Fruit fly (Drosophila melanogaster) whole organism, embryonic: Measurements from ENCODE around the gene CG13008.
A peak's percentile ranks its signal among the peaks of the same experiment; 100 is the strongest.

ENCODE experiments used
- B-H2 ChIP-seq: fragments of 200-800 bp; sonication (Bioruptor generic); optimal IDR thresholded peaks from 2 replicates; lab custom pipeline; 2018; ENCODE audit warnings: missing biosample characterization, mild to moderate bottlenecking, missing genetic modification characterization
- CG11456 ChIP-seq: fragments of 200-800 bp; sonication (Bioruptor generic); IDR thresholded peaks from 3 replicates; pipeline ENCODE4 v1.3.6; 2022; ENCODE audit warnings: missing biosample characterization, missing genetic modification characterization
- CG14860 ChIP-seq: fragments of 200-800 bp; sonication (Bioruptor generic); IDR thresholded peaks from 3 replicates; pipeline ENCODE4 v1.3.6; 2022; ENCODE audit warnings: missing biosample characterization, missing genetic modification characterization; ENCODE audit not compliant: partially characterized antibody
- CG15011 ChIP-seq: fragments of 200-800 bp; sonication (Bioruptor generic); optimal IDR thresholded peaks from 3 replicates; lab custom pipeline; 2018; ENCODE audit warnings: missing biosample characterization, mild to moderate bottlenecking, missing genetic modification characterization
- CG15514 ChIP-seq: fragments of 200-800 bp; sonication (Bioruptor generic); optimal IDR thresholded peaks from 3 replicates; lab custom pipeline; 2017; ENCODE audit warnings: missing biosample characterization, missing genetic modification characterization, mild to moderate bottlenecking, moderate library complexity, missing genetic modification reagents
- CG1603 ChIP-seq: fragments of 200-800 bp; sonication (Bioruptor generic); optimal IDR thresholded peaks from 2 replicates; lab custom pipeline; 2019; ENCODE audit warnings: missing biosample characterization, mild to moderate bottlenecking, missing genetic modification characterization, moderate library complexity
- CG17359 ChIP-seq: fragments of 200-800 bp; sonication (Bioruptor generic); optimal IDR thresholded peaks from 3 replicates; lab custom pipeline; 2018; ENCODE audit warnings: missing biosample characterization, mild to moderate bottlenecking, missing genetic modification characterization, moderate library complexity
- CG1832 ChIP-seq: fragments of 200-800 bp; sonication (Bioruptor generic); optimal IDR thresholded peaks from 2 replicates; lab custom pipeline; 2017; ENCODE audit warnings: missing biosample characterization, mild to moderate bottlenecking, missing genetic modification characterization, inconsistent platforms
- CG2116 ChIP-seq: fragments of 200-800 bp; sonication (Bioruptor generic); optimal IDR thresholded peaks from 3 replicates; lab custom pipeline; 2018; ENCODE audit warnings: missing biosample characterization, mild to moderate bottlenecking, missing genetic modification characterization
- CG31365 ChIP-seq: fragments of 200-800 bp; sonication (Bioruptor generic); optimal IDR thresholded peaks from 2 replicates; lab custom pipeline; 2018; ENCODE audit warnings: missing biosample characterization, mild to moderate bottlenecking, missing genetic modification characterization
- CG4328 ChIP-seq: fragments of 200-800 bp; sonication (Bioruptor generic); optimal IDR thresholded peaks from 3 replicates; lab custom pipeline; 2017; ENCODE audit warnings: missing biosample characterization, missing genetic modification reagents, missing genetic modification characterization
- CG4360 ChIP-seq: fragments of 200-800 bp; sonication (Bioruptor generic); IDR thresholded peaks from 2 replicates; pipeline ENCODE4 v1.3.6; 2022; ENCODE audit warnings: missing biosample characterization, missing genetic modification characterization
- CG4424 ChIP-seq: fragments of 200-800 bp; sonication (Bioruptor generic); optimal IDR thresholded peaks from 3 replicates; lab custom pipeline; 2016; ENCODE audit warnings: missing biosample characterization, missing genetic modification characterization
- CG7372 ChIP-seq: fragments of 200-800 bp; sonication (Bioruptor generic); IDR thresholded peaks from 2 replicates; pipeline ENCODE4 v1.3.6; 2022; ENCODE audit warnings: missing biosample characterization, missing genetic modification characterization
- CG9817 ChIP-seq: fragments of 200-800 bp; sonication (Bioruptor generic); optimal IDR thresholded peaks from 2 replicates; lab custom pipeline; 2018; ENCODE audit warnings: missing biosample characterization, mild to moderate bottlenecking, missing genetic modification characterization, moderate library complexity
- H2.0 ChIP-seq: fragments of 200-800 bp; sonication (Bioruptor generic); IDR thresholded peaks from 2 replicates; pipeline ENCODE4 v1.3.6; 2022; ENCODE audit warnings: missing biosample characterization, missing genetic modification characterization
- Hmr ChIP-seq: fragments of 200-800 bp; sonication (Bioruptor generic); optimal IDR thresholded peaks from 3 replicates; lab custom pipeline; 2017; ENCODE audit warnings: mild to moderate bottlenecking, missing biosample characterization, missing genetic modification reagents, missing genetic modification characterization
- Hsf ChIP-seq: fragments of 200-800 bp; sonication (Bioruptor generic); optimal IDR thresholded peaks from 3 replicates; lab custom pipeline; 2016; ENCODE audit warnings: missing biosample characterization, missing genetic modification characterization
- MTF-1 ChIP-seq: fragments of 200-800 bp; sonication (Bioruptor generic); optimal IDR thresholded peaks from 2 replicates; lab custom pipeline; 2018; ENCODE audit warnings: missing biosample characterization, mild to moderate bottlenecking, missing genetic modification characterization, borderline replicate concordance
- Oli ChIP-seq: fragments of 200-800 bp; sonication (Bioruptor generic); optimal IDR thresholded peaks from 2 replicates; lab custom pipeline; 2018; ENCODE audit warnings: missing biosample characterization, mild to moderate bottlenecking, missing genetic modification characterization, moderate library complexity
- Sox102F ChIP-seq: fragments of 200-800 bp; sonication (Bioruptor generic); optimal IDR thresholded peaks from 2 replicates; lab custom pipeline; 2018; ENCODE audit warnings: missing biosample characterization, mild to moderate bottlenecking, missing genetic modification characterization, moderate library complexity
- Trl ChIP-seq, 3 experiments: fragments of >200 bp in 2 of 3; fragments of 200-800 bp in 1 of 3; sonication (Bioruptor generic) in 1 of 3; optimal IDR thresholded peaks; 2 replicates in 1 of 3; 3 replicates in 2 of 3; lab custom pipeline; 2016 to 2017; ENCODE audit warnings: missing biosample characterization in 1 of 3, missing genetic modification characterization in 1 of 3
- Usf ChIP-seq: fragments of 200-800 bp; sonication (Bioruptor generic); optimal IDR thresholded peaks from 2 replicates; lab custom pipeline; 2017; ENCODE audit warnings: missing genotype, missing biosample characterization, missing genetic modification characterization
- Vsx1 ChIP-seq: fragments of 200-800 bp; sonication (Bioruptor generic); optimal IDR thresholded peaks from 2 replicates; lab custom pipeline; 2017; ENCODE audit warnings: missing biosample characterization, mild to moderate bottlenecking, missing genetic modification characterization, missing genetic modification reagents
- Xbp1 ChIP-seq: fragments of 200-800 bp; sonication (Bioruptor generic); optimal IDR thresholded peaks from 3 replicates; lab custom pipeline; 2016; ENCODE audit warnings: missing biosample characterization, mild to moderate bottlenecking, missing genetic modification characterization
- cad ChIP-seq: fragments of >200 bp; optimal IDR thresholded peaks from 2 replicates; lab custom pipeline; 2017; ENCODE audit warnings: missing biosample characterization, missing genetic modification characterization
- chif ChIP-seq, 2 experiments: fragments of 200-800 bp; sonication (Bioruptor generic); optimal IDR thresholded peaks; 3 replicates each; lab custom pipeline; 2016; ENCODE audit warnings: missing biosample characterization in 2 of 2, missing genetic modification characterization in 2 of 2
- cwo ChIP-seq: fragments of 200-800 bp; sonication (Bioruptor generic); optimal IDR thresholded peaks from 3 replicates; lab custom pipeline; 2017; ENCODE audit warnings: missing biosample characterization, missing genetic modification characterization, mild to moderate bottlenecking, moderate library complexity, missing genetic modification reagents
- fd64A ChIP-seq: fragments of 200-800 bp; sonication (Bioruptor generic); optimal IDR thresholded peaks from 3 replicates; lab custom pipeline; 2018; ENCODE audit warnings: missing biosample characterization, mild to moderate bottlenecking, missing genetic modification characterization
- gce ChIP-seq: fragments of 200-800 bp; sonication (Bioruptor generic); IDR thresholded peaks from 3 replicates; pipeline ENCODE4 v1.3.6; 2022; ENCODE audit warnings: missing biosample characterization, missing genetic modification characterization
- grau ChIP-seq: fragments of 200-800 bp; optimal IDR thresholded peaks from 3 replicates; lab custom pipeline; 2019; ENCODE audit warnings: missing biosample characterization, mild to moderate bottlenecking, missing genetic modification characterization, moderate library complexity
- hkb ChIP-seq, 2 experiments: fragments of 200-800 bp in 1 of 2; fragments of >200 bp in 1 of 2; sonication (Bioruptor generic) in 1 of 2; IDR thresholded peaks in 1 of 2; optimal IDR thresholded peaks in 1 of 2; 2 replicates each; pipeline versions ENCODE4 v1.3.6 to Lab custom; 2017 to 2022; ENCODE audit warnings: missing biosample characterization in 1 of 2, missing genetic modification characterization in 1 of 2
- lmd ChIP-seq: fragments of 200-800 bp; sonication (Bioruptor generic); IDR thresholded peaks from 2 replicates; pipeline ENCODE4 v1.3.6; 2022; ENCODE audit warnings: missing biosample characterization, missing genetic modification characterization
- lola ChIP-seq, 3 experiments: fragments of >200 bp in 2 of 3; fragments of 200-800 bp in 1 of 3; sonication (Bioruptor generic) in 1 of 3; optimal IDR thresholded peaks; 2 replicates each; lab custom pipeline; 2017 to 2019; ENCODE audit warnings: missing biosample characterization in 3 of 3, missing genetic modification characterization in 3 of 3, mild to moderate bottlenecking in 1 of 3, moderate library complexity in 1 of 3
- mam ChIP-seq: fragments of 200-800 bp; sonication (Bioruptor generic); optimal IDR thresholded peaks from 3 replicates; lab custom pipeline; 2016; ENCODE audit warnings: missing biosample characterization, missing genetic modification characterization
- pan ChIP-seq, 4 experiments: fragments of >200 bp in 3 of 4; fragments of 200-800 bp in 1 of 4; sonication (Bioruptor generic) in 1 of 4; optimal IDR thresholded peaks in 3 of 4; IDR thresholded peaks in 1 of 4; 2 replicates each; pipeline versions ENCODE4 v1.3.6 to Lab custom; 2017 to 2022; ENCODE audit warnings: missing biosample characterization in 2 of 4, missing genetic modification characterization in 2 of 4, mixed read lengths in 1 of 4
- ranshi ChIP-seq: fragments of 200-800 bp; sonication (Bioruptor generic); IDR thresholded peaks from 2 replicates; pipeline ENCODE4 v1.3.6; 2022; ENCODE audit warnings: missing biosample characterization, missing genetic modification characterization
- salm ChIP-seq: fragments of 200-800 bp; sonication (Bioruptor generic); optimal IDR thresholded peaks from 2 replicates; lab custom pipeline; 2018; ENCODE audit warnings: missing biosample characterization, mild to moderate bottlenecking, missing genetic modification characterization
- sr ChIP-seq: fragments of 200-800 bp; sonication (Bioruptor generic); IDR thresholded peaks from 3 replicates; pipeline ENCODE4 v1.3.6; 2022; ENCODE audit warnings: missing biosample characterization, missing genetic modification characterization
- tap ChIP-seq: fragments of 200-800 bp; optimal IDR thresholded peaks from 3 replicates; lab custom pipeline; 2019; ENCODE audit warnings: missing biosample characterization, mild to moderate bottlenecking, missing genetic modification characterization, moderate library complexity
- toy ChIP-seq: fragments of 200-800 bp; sonication (Bioruptor generic); IDR thresholded peaks from 2 replicates; pipeline ENCODE4 v1.3.6; 2022; ENCODE audit warnings: missing biosample characterization, missing genetic modification characterization
- vnd ChIP-seq: fragments of 200-800 bp; sonication (Bioruptor generic); IDR thresholded peaks from 3 replicates; pipeline ENCODE4 v1.3.6; 2022; ENCODE audit warnings: missing biosample characterization, missing genetic modification characterization; ENCODE audit not compliant: partially characterized antibody
- wek ChIP-seq: fragments of 200-800 bp; sonication (Bioruptor generic); optimal IDR thresholded peaks from 3 replicates; lab custom pipeline; 2018; ENCODE audit warnings: missing biosample characterization, mild to moderate bottlenecking, missing genetic modification characterization, moderate library complexity
- zen ChIP-seq: fragments of 200-800 bp; sonication (Bioruptor generic); optimal IDR thresholded peaks from 3 replicates; lab custom pipeline; 2018; ENCODE audit warnings: missing biosample characterization, mild to moderate bottlenecking, missing genetic modification characterization, moderate library complexity
- zf30C ChIP-seq: fragments of 200-800 bp; sonication (Bioruptor generic); optimal IDR thresholded peaks from 3 replicates; lab custom pipeline; 2018; ENCODE audit warnings: missing biosample characterization, mild to moderate bottlenecking, missing genetic modification characterization

CG13008 gene

DNA sequence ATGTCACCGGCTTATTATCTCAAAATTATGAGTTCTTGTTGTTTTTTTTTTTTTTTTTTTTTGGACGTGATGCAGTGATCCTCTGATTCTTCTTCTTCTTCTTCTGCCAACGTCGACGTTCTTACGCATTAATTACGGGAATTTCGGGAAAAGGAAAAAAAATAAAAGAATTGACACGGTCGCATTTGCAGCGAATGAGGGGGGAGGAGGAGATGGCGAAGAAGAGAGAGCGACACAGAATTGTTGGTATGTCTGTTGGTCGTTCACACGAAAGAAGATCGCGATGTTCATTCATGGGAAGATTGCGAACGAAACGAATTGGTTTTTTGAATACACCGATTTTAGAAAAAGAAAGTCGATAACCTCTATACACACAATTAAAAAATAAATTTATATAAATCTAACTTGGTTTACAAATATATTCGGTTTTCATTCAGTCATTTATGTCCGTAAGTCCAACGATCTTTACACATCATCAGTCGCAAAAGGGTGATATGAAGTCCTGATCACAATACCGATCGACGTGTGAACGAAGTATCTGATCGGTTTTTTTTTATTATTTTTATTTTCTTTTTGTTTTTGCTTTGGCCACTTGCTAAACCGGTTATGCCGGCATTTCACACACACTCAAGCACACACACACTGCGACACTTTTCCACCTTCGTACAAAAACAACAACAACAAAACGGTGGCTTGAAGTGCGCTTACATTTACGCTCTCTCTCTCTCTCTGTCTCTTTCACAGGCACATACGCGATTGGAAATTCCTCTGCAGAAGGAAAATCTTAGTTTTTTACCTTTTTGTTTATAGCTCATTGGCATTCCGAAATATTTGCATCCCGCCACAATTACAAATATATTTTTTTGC, 39.8 kb downstream of the CG13008 start (continued):
- TF ChIP-seq CG4360 (GFP tag; lab: Robert Waterston, UW) (peak; percentile 91), Sox102F (GFP tag; lab: Kevin White, UChicago) (peak; percentile 71), fd64A (GFP tag; lab: Kevin White, UChicago) (peak; percentile 59), CG31365 (tag; lab: Kevin White, UChicago) (peak; percentile 9), CG2116 (GFP tag; lab: Kevin White, UChicago) (peak; percentile 42), Xbp1 (GFP tag; lab: Kevin White, UChicago) (peak; percentile 60), sr (no peak), CG4328 (GFP tag; lab: Kevin White, UChicago) (peak; percentile 69), Oli (tag; lab: Kevin White, UChicago) (peak; percentile 79), Hmr (GFP tag; lab: Kevin White, UChicago) (peak; percentile 62), CG4424 (GFP tag; lab: Kevin White, UChicago) (peak; percentile 71), cwo (GFP tag; lab: Kevin White, UChicago) (peak; percentile 42), lola (GFP tag; optimal IDR thresholded peaks at IDR 0.05; lab: Kevin White, UChicago) (peak in 1 of 3 experiments; percentile 85), gce (no peak; the same call in 2 of the 3 replicates), CG14860 (no peak), CG1603 (tag; lab: Kevin White, UChicago) (peak; percentile 29), ranshi (GFP tag; lab: Robert Waterston, UW) (peak; percentile 46; the same call in 1 of the 2 replicates), CG9817 (tag; lab: Kevin White, UChicago) (peak; percentile 56), Hsf (GFP tag; lab: Kevin White, UChicago) (peak; percentile 33), pan (optimal IDR thresholded peaks at IDR 0.05; lab: Kevin White, UChicago) (no peak), pan (GFP tag; optimal IDR thresholded peaks at IDR 0.05 in 1 of 2, IDR thresholded peaks at IDR 0.05 in 1 of 2) (peak in 1 of 2 experiments; percentile 42), H2.0 (GFP tag; lab: Robert Waterston, UW) (peak; percentile 60; the same call in 1 of the 2 replicates), chif (GFP tag; optimal IDR thresholded peaks at IDR 0.05; lab: Kevin White, UChicago) (peak in 1 of 2 experiments; percentile 16), hkb (optimal IDR thresholded peaks at IDR 0.05; lab: Kevin White, UChicago) (no peak), hkb (GFP tag; IDR thresholded peaks at IDR 0.05; lab: Robert Waterston, UW) (peak; percentile 75), lmd (GFP tag; lab: Robert Waterston, UW) (peak; percentile 60), zf30C (GFP tag; lab: Kevin White, UChicago) (no peak), Usf (peak; percentile 48), CG11456 (GFP tag; lab: Robert Waterston, UW) (no peak), zen (tag; lab: Kevin White, UChicago) (peak; percentile 57), Trl (optimal IDR thresholded peaks at IDR 0.05; lab: Kevin White, UChicago) (peak in 1 of 2 experiments; percentile 48), Trl (GFP tag; optimal IDR thresholded peaks at IDR 0.05; lab: Kevin White, UChicago) (no peak), wek (GFP tag; lab: Kevin White, UChicago) (peak; percentile 17), MTF-1 (GFP tag; lab: Kevin White, UChicago) (peak; percentile 47), toy (GFP tag; lab: Robert Waterston, UW) (no peak), CG17359 (tag; lab: Kevin White, UChicago) (peak; percentile 71), B-H2 (GFP tag; lab: Kevin White, UChicago) (no peak), CG15011 (GFP tag; lab: Kevin White, UChicago) (peak; percentile 56), vnd (GFP tag; lab: Robert Waterston, UW) (no peak), grau (tag; lab: Kevin White, UChicago) (peak; percentile 81), salm (tag; lab: Kevin White, UChicago) (peak; percentile 44), CG1832 (GFP tag; lab: Kevin White, UChicago) (peak; percentile 4), CG15514 (GFP tag; lab: Kevin White, UChicago) (peak; percentile 28), tap (tag; lab: Kevin White, UChicago) (peak; percentile 75), cad (no peak), CG7372 (GFP tag; lab: Robert Waterston, UW) (peak; percentile 50; the same call in 1 of the 2 replicates), mam (GFP tag; lab: Kevin White, UChicago) (no peak), Vsx1 (GFP tag; lab: Kevin White, UChicago) (peak; percentile 62)
